Fruit fly (Drosophila melanogaster) whole organism, prepupa: ENCODE data around the gene CG43139.
A peak's percentile ranks its signal among the peaks of the same experiment; 100 is the strongest.

Experiments used
- CG10669 ChIP-seq: fragments of 200-800 bp; sonication (Bioruptor generic); optimal IDR thresholded peaks from 3 replicates; lab custom pipeline; 2018; ENCODE audit warnings: missing biosample characterization, mild to moderate bottlenecking, missing genetic modification characterization, moderate library complexity
- CG11294 ChIP-seq: fragments of 200-800 bp; sonication (Bioruptor generic); IDR thresholded peaks from 2 replicates; pipeline ENCODE4 v1.3.6; 2022; ENCODE audit warnings: missing biosample characterization, missing genetic modification characterization
- CG31627 ChIP-seq: fragments of 200-800 bp; sonication (Bioruptor generic); optimal IDR thresholded peaks from 3 replicates; lab custom pipeline; 2016; ENCODE audit warnings: missing biosample characterization, missing genetic modification characterization
- CG32006 ChIP-seq: fragments of 200-800 bp; sonication (Bioruptor generic); optimal IDR thresholded peaks from 3 replicates; lab custom pipeline; 2017; ENCODE audit warnings: missing biosample characterization, mild to moderate bottlenecking, missing genetic modification characterization
- CG34406 ChIP-seq: fragments of 200-800 bp; sonication (Bioruptor generic); optimal IDR thresholded peaks from 3 replicates; lab custom pipeline; 2016; ENCODE audit warnings: missing biosample characterization, missing genetic modification characterization
- CG3919 ChIP-seq: fragments of 200-800 bp; sonication (Bioruptor generic); optimal IDR thresholded peaks from 3 replicates; lab custom pipeline; 2016; ENCODE audit warnings: missing biosample characterization, missing genetic modification characterization
- CG4318 ChIP-seq: fragments of 200-800 bp; sonication (Bioruptor generic); optimal IDR thresholded peaks from 3 replicates; lab custom pipeline; 2017; ENCODE audit warnings: missing biosample characterization, mild to moderate bottlenecking, missing genetic modification characterization
- CG6163 ChIP-seq: fragments of 200-800 bp; sonication (Bioruptor generic); IDR thresholded peaks from 3 replicates; pipeline ENCODE4 v1.3.6; 2022; ENCODE audit warnings: missing biosample characterization, missing genetic modification characterization
- CG6276 ChIP-seq: fragments of 200-800 bp; sonication (Bioruptor generic); optimal IDR thresholded peaks from 2 replicates; lab custom pipeline; 2017; ENCODE audit warnings: missing biosample characterization, mild to moderate bottlenecking, missing genetic modification characterization
- CG6792 ChIP-seq: fragments of 200-800 bp; sonication (Bioruptor generic); optimal IDR thresholded peaks from 3 replicates; lab custom pipeline; 2016; ENCODE audit warnings: missing biosample characterization, missing genetic modification characterization
- CG6854 ChIP-seq: fragments of 200-800 bp; sonication (Bioruptor generic); optimal IDR thresholded peaks from 2 replicates; lab custom pipeline; 2017; ENCODE audit warnings: missing biosample characterization, mild to moderate bottlenecking, missing genetic modification characterization
- CG7368 ChIP-seq: fragments of 200-800 bp; sonication (Bioruptor generic); optimal IDR thresholded peaks from 3 replicates; lab custom pipeline; 2016; ENCODE audit warnings: missing biosample characterization, missing genetic modification characterization
- CG8119 ChIP-seq: fragments of 200-800 bp; sonication (Bioruptor generic); IDR thresholded peaks from 3 replicates; pipeline ENCODE4 v1.3.6; 2022; ENCODE audit warnings: missing biosample characterization, missing genetic modification characterization
- CG8632 ChIP-seq: fragments of 200-800 bp; sonication (Bioruptor generic); optimal IDR thresholded peaks from 3 replicates; lab custom pipeline; 2016; ENCODE audit warnings: missing biosample characterization, missing genetic modification characterization
- Eip75B ChIP-seq: fragments of 200-800 bp; sonication (Bioruptor generic); optimal IDR thresholded peaks from 3 replicates; lab custom pipeline; 2016; ENCODE audit warnings: missing biosample characterization, missing genetic modification characterization
- Gug ChIP-seq: fragments of 200-800 bp; sonication (Bioruptor generic); IDR thresholded peaks from 2 replicates; pipeline ENCODE4 v1.3.6; 2022; ENCODE audit warnings: missing biosample characterization, missing genetic modification characterization
- Hr38 ChIP-seq: sonication (Bioruptor generic); optimal IDR thresholded peaks from 2 replicates; lab custom pipeline; 2016; ENCODE audit warnings: missing biosample characterization, missing genetic modification characterization
- Hr39 ChIP-seq: fragments of 200-800 bp; sonication (Bioruptor generic); optimal IDR thresholded peaks from 2 replicates; lab custom pipeline; 2016; ENCODE audit warnings: missing biosample characterization, missing genetic modification characterization
- Hr4 ChIP-seq: fragments of 200-800 bp; sonication (Bioruptor generic); optimal IDR thresholded peaks from 3 replicates; lab custom pipeline; 2016; ENCODE audit warnings: missing biosample characterization, missing genetic modification characterization
- Lpt ChIP-seq: fragments of 200-800 bp; sonication (Bioruptor generic); optimal IDR thresholded peaks from 3 replicates; lab custom pipeline; 2016; ENCODE audit warnings: missing biosample characterization, missing genetic modification characterization
- Met ChIP-seq: fragments of 200-800 bp; sonication (Bioruptor generic); optimal IDR thresholded peaks from 3 replicates; lab custom pipeline; 2016; ENCODE audit warnings: missing biosample characterization, missing genetic modification characterization
- OdsH ChIP-seq: fragments of 200-800 bp; sonication (Bioruptor generic); optimal IDR thresholded peaks from 3 replicates; lab custom pipeline; 2016; ENCODE audit warnings: missing biosample characterization, missing genetic modification characterization
- Smox ChIP-seq: fragments of 200-800 bp; sonication (Bioruptor generic); optimal IDR thresholded peaks from 3 replicates; lab custom pipeline; 2016; ENCODE audit warnings: missing biosample characterization, missing genetic modification characterization
- Sox102F ChIP-seq: fragments of 200-800 bp; sonication (Bioruptor generic); optimal IDR thresholded peaks from 2 replicates; lab custom pipeline; 2016; ENCODE audit warnings: missing biosample characterization, mild to moderate bottlenecking, missing genetic modification characterization
- Sox14 ChIP-seq: fragments of 200-800 bp; sonication (Bioruptor generic); optimal IDR thresholded peaks from 3 replicates; lab custom pipeline; 2016; ENCODE audit warnings: missing biosample characterization, missing genetic modification characterization
- Sox15 ChIP-seq: fragments of 200-800 bp; sonication (Bioruptor generic); optimal IDR thresholded peaks from 3 replicates; lab custom pipeline; 2016; ENCODE audit warnings: missing biosample characterization, missing genetic modification characterization
- achi ChIP-seq: fragments of 200-800 bp; sonication (Bioruptor generic); optimal IDR thresholded peaks from 3 replicates; lab custom pipeline; 2016; ENCODE audit warnings: missing biosample characterization, missing genetic modification characterization
- dac ChIP-seq: fragments of 200-800 bp; sonication (Bioruptor generic); optimal IDR thresholded peaks from 2 replicates; lab custom pipeline; 2017; ENCODE audit warnings: missing biosample characterization, mild to moderate bottlenecking, missing genetic modification characterization
- dsx ChIP-seq: fragments of 200-800 bp; optimal IDR thresholded peaks from 3 replicates; lab custom pipeline; 2019; ENCODE audit warnings: missing biosample characterization, mild to moderate bottlenecking, missing genetic modification characterization, moderate library complexity; ENCODE audit not compliant: poor library complexity, severe bottlenecking
- eg ChIP-seq: fragments of 200-800 bp; sonication (Bioruptor generic); IDR thresholded peaks from 3 replicates; pipeline ENCODE4 v1.3.6; 2022; ENCODE audit warnings: missing biosample characterization, missing genetic modification characterization
- esn ChIP-seq: fragments of 200-800 bp; sonication (Bioruptor generic); optimal IDR thresholded peaks from 2 replicates; lab custom pipeline; 2016; ENCODE audit warnings: missing biosample characterization, mild to moderate bottlenecking, missing genetic modification characterization, moderate library complexity
- fd59A ChIP-seq: fragments of 200-800 bp; sonication (Bioruptor generic); optimal IDR thresholded peaks from 2 replicates; lab custom pipeline; 2017; ENCODE audit warnings: missing biosample characterization, mild to moderate bottlenecking, missing genetic modification characterization, missing genetic modification reagents
- fkh ChIP-seq: fragments of 200-800 bp; sonication (Bioruptor generic); optimal IDR thresholded peaks from 3 replicates; lab custom pipeline; 2017; ENCODE audit warnings: missing biosample characterization, mild to moderate bottlenecking, missing genetic modification characterization, moderate library complexity
- net ChIP-seq: fragments of 200-800 bp; sonication (Bioruptor generic); optimal IDR thresholded peaks from 3 replicates; lab custom pipeline; 2016; ENCODE audit warnings: missing biosample characterization, missing genetic modification characterization
- pdm3 ChIP-seq: fragments of 200-800 bp; sonication (Bioruptor generic); optimal IDR thresholded peaks from 3 replicates; lab custom pipeline; 2016; ENCODE audit warnings: missing biosample characterization, missing genetic modification characterization
- salr ChIP-seq, 2 experiments: fragments of 200-800 bp; sonication (Bioruptor generic); optimal IDR thresholded peaks; 3 replicates each; lab custom pipeline; 2016 to 2018; ENCODE audit warnings: missing biosample characterization in 2 of 2, missing genetic modification characterization in 2 of 2, mild to moderate bottlenecking in 1 of 2
- spab ChIP-seq: fragments of 200-800 bp; sonication (Bioruptor generic); optimal IDR thresholded peaks from 2 replicates; lab custom pipeline; 2017; ENCODE audit warnings: missing biosample characterization, mild to moderate bottlenecking, missing genetic modification characterization, missing genetic modification reagents
- svp ChIP-seq: fragments of 200-800 bp; sonication (Bioruptor generic); peaks from one replicate; lab custom pipeline; 2016; ENCODE audit warnings: missing biosample characterization, missing genetic modification characterization
- vri ChIP-seq: fragments of 200-800 bp; sonication (Bioruptor generic); optimal IDR thresholded peaks from 3 replicates; lab custom pipeline; 2016; ENCODE audit warnings: missing biosample characterization, mild to moderate bottlenecking, missing genetic modification characterization

Gene CG43139

dm6 chr3R:27501938-27502337, at the start of gene CG43139:
Gene CG43139 (minus strand): TSS chr3R:27502025.
- TF ChIP-seq fkh (GFP tag; lab: Kevin White, UChicago) (peak; percentile 41), Gug (no peak)

dm6 chr3R:27547378-27547949, 45.6 kb upstream of the CG43139 start:
- TF ChIP-seq CG4318 (GFP tag; lab: Kevin White, UChicago) (no peak), spab (no peak), CG6792 (GFP tag; lab: Kevin White, UChicago) (no peak), Sox102F (no peak)

dm6 chr3R:27545752-27546151, 43.9 kb upstream of the CG43139 start, which contains the start of gene Gr98d:
Gene Gr98d (plus strand): TSS chr3R:27546052.
- TF ChIP-seq vri (GFP tag; lab: Kevin White, UChicago) = no peak
- no peak for TF ChIP-seq dsx (GFP tag; lab: Kevin White, UChicago)
- TF ChIP-seq salr (GFP tag; optimal IDR thresholded peaks at IDR 0.05; lab: Kevin White, UChicago) = no peak
- TF ChIP-seq Sox102F = no peak
- TF ChIP-seq Sox14 = no peak
- TF ChIP-seq CG6276 = no peak
- no peak for TF ChIP-seq Met (GFP tag; lab: Kevin White, UChicago)
- no peak for TF ChIP-seq Hr4 (GFP tag; lab: Kevin White, UChicago)
- no peak for TF ChIP-seq CG10669 (GFP tag; lab: Kevin White, UChicago)
- TF ChIP-seq CG32006 (GFP tag; lab: Kevin White, UChicago) = no peak
- no peak for TF ChIP-seq eg (GFP tag; lab: Robert Waterston, UW)
- TF ChIP-seq CG7368 (GFP tag; lab: Kevin White, UChicago) = no peak
- no peak for TF ChIP-seq CG11294 (GFP tag; lab: Robert Waterston, UW)
- TF ChIP-seq Hr39 (GFP tag; lab: Kevin White, UChicago) = no peak
- no peak for TF ChIP-seq fd59A
- no peak for TF ChIP-seq CG34406 (GFP tag; lab: Kevin White, UChicago)
- TF ChIP-seq CG8119 (GFP tag; lab: Robert Waterston, UW) = no peak
- no peak for TF ChIP-seq CG6854 (GFP tag; lab: Kevin White, UChicago)
- no peak for TF ChIP-seq CG31627 (GFP tag; lab: Kevin White, UChicago)

- TF ChIP-seq Lpt (GFP tag; lab: Kevin White, UChicago) = no peak
These were observed 42.3 kb upstream of the CG43139 start, which contains the start of gene Gr98c for dm6 chr3R:27544143-27544542. Gene Gr98c (plus strand): TSS chr3R:27544443.

- TF ChIP-seq dac (GFP tag; lab: Kevin White, UChicago) (no peak), dsx (GFP tag; lab: Kevin White, UChicago) (no peak), achi (no peak), CG8119 (GFP tag; lab: Robert Waterston, UW) (no peak)
These were observed 40.4 kb upstream of the CG43139 start, which contains the start of gene Gr98b for dm6 chr3R:27542197-27542596. Gene Gr98b (plus strand): TSS chr3R:27542497.

- TF ChIP-seq pdm3 (GFP tag; lab: Kevin White, UChicago) (no peak), Smox (GFP tag; lab: Kevin White, UChicago) (no peak), CG6163 (GFP tag; lab: Robert Waterston, UW) (no peak), CG6276 (no peak), Lpt (GFP tag; lab: Kevin White, UChicago) (no peak), net (GFP tag; lab: Kevin White, UChicago) (no peak), CG6854 (GFP tag; lab: Kevin White, UChicago) (no peak), Met (GFP tag; lab: Kevin White, UChicago) (no peak), Hr38 (GFP tag; lab: Kevin White, UChicago) (no peak), CG10669 (GFP tag; lab: Kevin White, UChicago) (no peak), Eip75B (GFP tag; lab: Kevin White, UChicago) (no peak), CG8632 (GFP tag; lab: Kevin White, UChicago) (no peak), Gug (no peak), CG3919 (GFP tag; lab: Kevin White, UChicago) (no peak), OdsH (GFP tag; lab: Kevin White, UChicago) (no peak), svp (GFP tag; lab: Kevin White, UChicago) (no peak), esn (GFP tag; lab: Kevin White, UChicago) (no peak), CG4318 (GFP tag; lab: Kevin White, UChicago) (no peak), Sox15 (GFP tag; lab: Kevin White, UChicago) (no peak)
These were observed 31.4 kb upstream of the CG43139 start for dm6 chr3R:27533225-27533624.
